Worm (Caenorhabditis elegans): Measurements from ENCODE around the gene R02F11.2.

The R02F11.2 gene

DNA sequence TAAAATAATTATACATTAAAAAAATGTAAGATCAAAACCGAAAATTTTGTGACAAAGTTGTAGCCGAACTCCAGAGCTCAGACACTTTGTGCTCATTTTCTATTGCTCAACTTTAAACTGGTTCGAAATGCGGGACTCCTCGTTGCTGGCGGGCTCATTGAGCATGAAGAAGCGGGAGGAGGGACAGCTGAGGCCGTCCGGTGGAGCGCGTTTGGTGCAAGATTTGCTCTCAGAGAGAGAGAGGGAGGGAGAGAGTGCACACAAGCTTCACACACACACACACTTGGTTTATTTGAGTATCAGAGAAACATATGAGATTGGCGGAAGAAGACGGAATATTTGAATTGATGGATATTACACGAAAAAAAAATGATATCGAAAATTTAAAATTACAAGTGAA is 16.3 kb downstream of the R02F11.2 start:
- no peak for TF ChIP-seq nhr-23 (tag; optimal IDR thresholded peaks at IDR 0.05)
- no peak for TF ChIP-seq R02D3.7 (tag; optimal IDR thresholded peaks at IDR 0.05)
- TF ChIP-seq snpc-4 (tag; optimal IDR thresholded peaks at IDR 0.05) = peak; percentile 48
- TF ChIP-seq nfya-1 (tag; optimal IDR thresholded peaks at IDR 0.05; ENCODE audit: insufficient read depth) = peak; percentile 63
- TF ChIP-seq nhr-25 (tag; optimal IDR thresholded peaks at IDR 0.05) = no peak
- TF ChIP-seq nhr-76 (tag; optimal IDR thresholded peaks at IDR 0.05) = no peak
- TF ChIP-seq aly-2 (tag; optimal IDR thresholded peaks at IDR 0.05) = no peak
- peak; percentile 9 for TF ChIP-seq pha-4 (tag; optimal IDR thresholded peaks at IDR 0.05)
- no peak for TF ChIP-seq nhr-12 (tag; optimal IDR thresholded peaks at IDR 0.05)
- TF ChIP-seq ceh-16 (tag; optimal IDR thresholded peaks at IDR 0.05) = no peak
- no peak for TF ChIP-seq jun-1 (tag; optimal IDR thresholded peaks at IDR 0.05)
- no peak for TF ChIP-seq elt-3 (tag; optimal IDR thresholded peaks at IDR 0.05)
- no peak for TF ChIP-seq elt-2 (tag; optimal IDR thresholded peaks at IDR 0.05)
- no peak for TF ChIP-seq nhr-43 (tag; optimal IDR thresholded peaks at IDR 0.05; ENCODE audit: poor library complexity, severe bottlenecking)
- no peak for TF ChIP-seq nhr-77 (tag; optimal IDR thresholded peaks at IDR 0.05)
- no peak for TF ChIP-seq ztf-4 (tag; optimal IDR thresholded peaks at IDR 0.05)
- no peak for TF ChIP-seq nhr-67 (tag; optimal IDR thresholded peaks at IDR 0.05)
- no peak for TF ChIP-seq ama-1 (optimal IDR thresholded peaks at IDR 0.05)
- TF ChIP-seq nhr-237 (tag; optimal IDR thresholded peaks at IDR 0.05) = no peak
- no peak for TF ChIP-seq unc-62 (GFP tag; optimal IDR thresholded peaks at IDR 0.05)
- no peak for TF ChIP-seq pqm-1 (tag; optimal IDR thresholded peaks at IDR 0.05)
- peak; percentile 82 for TF ChIP-seq lin-15B (tag; optimal IDR thresholded peaks at IDR 0.05)
- no peak for TF ChIP-seq skn-1 (tag; optimal IDR thresholded peaks at IDR 0.05)
- no peak for TF ChIP-seq sea-2 (GFP tag; optimal IDR thresholded peaks at IDR 0.05)
- TF ChIP-seq mdl-1 (tag; optimal IDR thresholded peaks at IDR 0.05) = no peak
- TF ChIP-seq lin-39 (tag; optimal IDR thresholded peaks at IDR 0.05) = peak; percentile 56
- TF ChIP-seq nhr-28 (tag; optimal IDR thresholded peaks at IDR 0.05) = no peak
- no peak for TF ChIP-seq daf-12 (tag; optimal IDR thresholded peaks at IDR 0.05)
- no peak for TF ChIP-seq unc-39 (tag; optimal IDR thresholded peaks at IDR 0.05)
- TF ChIP-seq zag-1 (tag; optimal IDR thresholded peaks at IDR 0.05) = no peak
- no peak for TF ChIP-seq ztf-11 (tag; optimal IDR thresholded peaks at IDR 0.05)
- TF ChIP-seq nhr-11 (tag; optimal IDR thresholded peaks at IDR 0.05) = no peak
- no peak for TF ChIP-seq fkh-2 (tag; optimal IDR thresholded peaks at IDR 0.05)
- no peak for TF ChIP-seq elt-1 (tag; optimal IDR thresholded peaks at IDR 0.05)
- peak; percentile 70 for TF ChIP-seq hmg-11 (tag; optimal IDR thresholded peaks at IDR 0.05)
- TF ChIP-seq lsy-12 (tag; optimal IDR thresholded peaks at IDR 0.05) = no peak
- no peak for TF ChIP-seq eor-1 (tag; optimal IDR thresholded peaks at IDR 0.05)
- TF ChIP-seq ZK546.5 (tag; optimal IDR thresholded peaks at IDR 0.05) = no peak
- no peak for TF ChIP-seq ceh-9 (tag; optimal IDR thresholded peaks at IDR 0.05)
- TF ChIP-seq egl-5 (tag; optimal IDR thresholded peaks at IDR 0.05) = no peak

DNA sequence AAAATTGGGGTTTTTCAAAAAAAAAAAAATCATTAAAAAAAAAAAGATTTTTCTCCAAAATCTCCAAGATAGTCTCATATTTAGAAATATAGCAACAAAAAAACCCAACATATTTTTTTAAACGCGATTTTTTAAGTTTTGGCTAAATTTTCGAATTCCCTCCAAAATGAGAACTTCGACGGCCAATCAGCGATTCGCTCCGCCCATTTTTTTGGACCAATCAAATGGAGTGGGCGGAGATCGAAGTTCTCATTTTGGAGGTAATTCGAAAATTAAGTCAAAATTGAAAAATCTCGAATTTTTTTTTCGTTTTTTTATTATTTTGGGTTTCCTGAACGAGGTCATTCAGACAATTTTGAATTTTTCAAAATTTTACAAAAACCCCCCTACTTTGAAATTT is 19.4 kb downstream of the R02F11.2 start:
- TF ChIP-seq fkh-2 (tag; optimal IDR thresholded peaks at IDR 0.05) = no peak
- TF ChIP-seq nfya-1 (tag; optimal IDR thresholded peaks at IDR 0.05; ENCODE audit: insufficient read depth) = peak; percentile 65

DNA sequence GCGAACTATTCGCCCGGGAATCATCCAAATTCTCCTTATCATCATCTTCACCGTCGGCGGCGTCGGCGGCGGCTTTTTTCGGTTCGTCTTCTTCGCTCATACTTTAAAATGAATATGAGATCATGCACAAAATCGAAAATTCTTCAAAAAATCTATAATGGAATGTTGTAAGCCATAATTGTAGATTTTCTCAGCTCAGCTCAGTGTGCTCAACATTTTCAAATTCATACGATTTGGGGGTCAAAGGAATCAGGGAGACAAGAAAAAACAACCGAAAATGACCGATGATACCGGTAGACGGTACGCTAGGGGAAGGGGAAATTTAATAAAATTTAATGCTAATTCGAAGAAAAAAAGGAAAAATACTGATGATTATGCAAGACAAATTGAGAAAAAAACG is 24.2 kb downstream of the R02F11.2 start, which contains the start of gene ccep-97:
Gene ccep-97, minus strand, starts transcription at position 101 of the 400 bp plus-strand sequence.
- TF ChIP-seq lin-15B (tag; optimal IDR thresholded peaks at IDR 0.05) (no peak), nhr-28 (tag; optimal IDR thresholded peaks at IDR 0.05) (no peak), nhr-25 (tag; optimal IDR thresholded peaks at IDR 0.05) (no peak)

DNA sequence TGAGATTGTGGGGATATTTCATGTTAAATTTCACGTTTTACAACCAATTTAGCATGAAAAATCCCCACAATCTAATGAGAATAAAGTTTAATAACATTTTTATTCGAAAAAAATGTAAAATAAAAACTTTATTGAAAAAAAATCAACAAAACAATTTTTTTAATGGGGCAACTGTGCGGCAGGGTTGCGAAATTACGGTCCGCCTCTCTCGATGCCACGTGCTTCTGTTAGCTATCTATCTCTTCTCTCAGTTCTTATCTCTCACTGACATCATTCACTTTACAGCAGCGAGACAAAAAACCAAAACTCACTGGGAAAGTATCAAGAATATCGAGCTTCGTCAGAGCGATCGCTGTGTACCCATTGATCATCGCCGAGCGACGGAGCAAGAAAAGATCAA is 26.2 kb downstream of the R02F11.2 start:
- TF ChIP-seq nhr-11 (tag; optimal IDR thresholded peaks at IDR 0.05) (no peak), nhr-237 (tag; optimal IDR thresholded peaks at IDR 0.05) (no peak), ZK546.5 (tag; optimal IDR thresholded peaks at IDR 0.05) (no peak), ceh-28 (tag; optimal IDR thresholded peaks at IDR 0.05) (no peak), ztf-11 (tag; optimal IDR thresholded peaks at IDR 0.05) (no peak), elt-3 (tag; optimal IDR thresholded peaks at IDR 0.05) (no peak), unc-62 (GFP tag; optimal IDR thresholded peaks at IDR 0.05) (no peak), aly-2 (tag; optimal IDR thresholded peaks at IDR 0.05) (no peak), mdl-1 (tag; optimal IDR thresholded peaks at IDR 0.05) (peak; percentile 0), ceh-9 (tag; optimal IDR thresholded peaks at IDR 0.05) (no peak), ama-1 (optimal IDR thresholded peaks at IDR 0.05) (peak; percentile 2), nhr-43 (tag; optimal IDR thresholded peaks at IDR 0.05; ENCODE audit: poor library complexity, severe bottlenecking) (no peak), nhr-28 (tag; optimal IDR thresholded peaks at IDR 0.05) (no peak), unc-39 (tag; optimal IDR thresholded peaks at IDR 0.05) (no peak), sea-2 (GFP tag; optimal IDR thresholded peaks at IDR 0.05) (no peak), lin-39 (tag; optimal IDR thresholded peaks at IDR 0.05) (no peak), egl-27 (tag; optimal IDR thresholded peaks at IDR 0.05) (no peak), R02D3.7 (tag; optimal IDR thresholded peaks at IDR 0.05) (no peak), nfya-1 (tag; optimal IDR thresholded peaks at IDR 0.05; ENCODE audit: insufficient read depth) (peak; percentile 16), elt-2 (tag; optimal IDR thresholded peaks at IDR 0.05) (peak; percentile 27), eor-1 (tag; optimal IDR thresholded peaks at IDR 0.05) (no peak)
